Fruit fly (Drosophila melanogaster): ENCODE data around the gene CG15337.

The CG15337 gene

dm6 chrX:8158942-8159472 lies 847 bp upstream of the CG15337 start (continued):
- TF ChIP-seq fd85E (GFP tag; optimal IDR thresholded peaks at IDR 0.05): no peak
- TF ChIP-seq spab (GFP tag; optimal IDR thresholded peaks at IDR 0.05): peak; percentile 48
- no peak for TF ChIP-seq Hr39 (GFP tag; optimal IDR thresholded peaks at IDR 0.05)
- peak; percentile 81 for TF ChIP-seq CG9139 (GFP tag; optimal IDR thresholded peaks at IDR 0.05)
- no peak for TF ChIP-seq Eip75B (GFP tag; optimal IDR thresholded peaks at IDR 0.05)
- no peak for TF ChIP-seq fd59A (GFP tag; optimal IDR thresholded peaks at IDR 0.05)
- no peak for TF ChIP-seq Ets96B (tag; optimal IDR thresholded peaks at IDR 0.05)
- TF ChIP-seq cyc (GFP tag; optimal IDR thresholded peaks at IDR 0.05): no peak
- no peak for TF ChIP-seq CG4318 (GFP tag; optimal IDR thresholded peaks at IDR 0.05)
- peak in 1 of 2 experiments; percentile 4 for TF ChIP-seq salr (GFP tag; optimal IDR thresholded peaks at IDR 0.05)
- TF ChIP-seq CG6854 (GFP tag; optimal IDR thresholded peaks at IDR 0.05): peak; percentile 60
- peak; percentile 40 for TF ChIP-seq Eip78C (GFP tag)
- TF ChIP-seq CG3919 (GFP tag; optimal IDR thresholded peaks at IDR 0.05): peak; percentile 21
- no peak for TF ChIP-seq Hr38 (GFP tag; optimal IDR thresholded peaks at IDR 0.05)
- no peak for TF ChIP-seq Ets21C (GFP tag; optimal IDR thresholded peaks at IDR 0.05)
- TF ChIP-seq pdm3 (GFP tag; optimal IDR thresholded peaks at IDR 0.05): no peak
- TF ChIP-seq CG7368 (GFP tag; optimal IDR thresholded peaks at IDR 0.05): no peak
- TF ChIP-seq CG15336 (GFP tag; IDR thresholded peaks at IDR 0.05): peak; percentile 55; the same call in 1 of the 2 replicates
- peak; percentile 81 for TF ChIP-seq CG6808 (GFP tag; optimal IDR thresholded peaks at IDR 0.05)
- TF ChIP-seq Sox102F (GFP tag; optimal IDR thresholded peaks at IDR 0.05): no peak

- TF ChIP-seq CG6792 (GFP tag; optimal IDR thresholded peaks at IDR 0.05) (no peak), fkh (GFP tag; optimal IDR thresholded peaks at IDR 0.05) (no peak), Sox14 (GFP tag; optimal IDR thresholded peaks at IDR 0.05) (no peak), Lpt (GFP tag; optimal IDR thresholded peaks at IDR 0.05) (no peak), CG6276 (GFP tag; optimal IDR thresholded peaks at IDR 0.05) (no peak), Eip78C (GFP tag) (no peak), lz (GFP tag; optimal IDR thresholded peaks at IDR 0.05) (no peak)
Observed at dm6 chrX:8162692-8163091, 2.8 kb downstream of the CG15337 start, which contains the start of gene CG10761. TSS of gene CG10761 (minus strand) at chrX:8162792.

dm6 chrX:8163452-8163851 lies 3.6 kb downstream of the CG15337 start:
- TF ChIP-seq CG6276 (GFP tag; optimal IDR thresholded peaks at IDR 0.05): peak; percentile 60
- no peak for TF ChIP-seq CG31627 (GFP tag; optimal IDR thresholded peaks at IDR 0.05)
- peak; percentile 74 for TF ChIP-seq CG15336 (GFP tag; IDR thresholded peaks at IDR 0.05)
- peak; percentile 20 for TF ChIP-seq Lpt (GFP tag; optimal IDR thresholded peaks at IDR 0.05)
- TF ChIP-seq pdm3 (GFP tag; optimal IDR thresholded peaks at IDR 0.05): peak; percentile 1
- TF ChIP-seq CG6163 (GFP tag; IDR thresholded peaks at IDR 0.05): peak; percentile 46; the same call in 1 of the 3 replicates
- peak; percentile 74 for TF ChIP-seq CG32006 (GFP tag; optimal IDR thresholded peaks at IDR 0.05)
- peak; percentile 14 for TF ChIP-seq CG10631 (GFP tag; optimal IDR thresholded peaks at IDR 0.05)
- TF ChIP-seq Hr4 (GFP tag; optimal IDR thresholded peaks at IDR 0.05): peak; percentile 12
- TF ChIP-seq Gug (GFP tag; IDR thresholded peaks at IDR 0.05): peak; percentile 31; the same call in 1 of the 2 replicates
- TF ChIP-seq acj6 (GFP tag; optimal IDR thresholded peaks at IDR 0.05): peak; percentile 8
- no peak for TF ChIP-seq esn (GFP tag; optimal IDR thresholded peaks at IDR 0.05)
- TF ChIP-seq CG8119 (GFP tag; IDR thresholded peaks at IDR 0.05): peak; percentile 63; the same call in 2 of the 3 replicates
- TF ChIP-seq Eip78C (GFP tag): peak; percentile 73
- TF ChIP-seq eg (GFP tag; IDR thresholded peaks at IDR 0.05): peak; percentile 68; the same call in 2 of the 3 replicates
- no peak for TF ChIP-seq Hr38 (GFP tag; optimal IDR thresholded peaks at IDR 0.05)
- no peak for TF ChIP-seq dsx (GFP tag; optimal IDR thresholded peaks at IDR 0.05; ENCODE audit: poor library complexity, severe bottlenecking)
- peak; percentile 14 for TF ChIP-seq CG3919 (GFP tag; optimal IDR thresholded peaks at IDR 0.05)
- TF ChIP-seq achi (GFP tag; optimal IDR thresholded peaks at IDR 0.05): peak; percentile 23
- TF ChIP-seq spab (GFP tag; optimal IDR thresholded peaks at IDR 0.05): no peak
- TF ChIP-seq salr (GFP tag; optimal IDR thresholded peaks at IDR 0.05): peak in 1 of 2 experiments; percentile 2
- peak; percentile 39 for TF ChIP-seq CG4318 (GFP tag; optimal IDR thresholded peaks at IDR 0.05)
- peak; percentile 2 for TF ChIP-seq svp (GFP tag)
